Fruit fly (Drosophila melanogaster) S2 (cell line): Measurements from ENCODE around the gene ymp.

Experiments
- CG8478 ChIP-seq: fragments of >200 bp; optimal IDR thresholded peaks from 2 replicates; lab custom pipeline; 2018
- CTCF ChIP-seq, 2 experiments: fragments of >200 bp; optimal IDR thresholded peaks; 2 replicates each; lab custom pipeline; 2018

DNA sequence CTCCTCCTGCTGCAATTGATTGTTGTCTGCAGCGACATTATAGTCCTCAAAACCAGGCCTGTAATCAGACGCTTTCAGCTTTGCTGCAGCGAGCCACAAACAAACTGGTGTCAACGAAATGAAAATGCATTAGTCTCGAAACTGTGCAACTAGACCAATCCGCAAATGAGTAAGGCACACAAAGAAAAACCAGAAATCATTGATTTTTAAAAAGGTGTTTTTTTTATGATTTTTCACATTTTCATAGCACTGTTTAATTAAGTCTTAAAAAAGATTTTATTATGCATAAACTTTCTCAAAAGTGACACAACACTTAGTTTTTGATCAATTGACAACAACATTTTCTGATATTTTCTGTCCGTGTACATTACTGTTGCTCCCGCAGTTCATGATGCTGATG, 25.8 kb downstream of the ymp start, which contains the start of gene CG4582:
- TF ChIP-seq CG8478 (lab: Kevin White, UChicago) (no peak), CTCF (optimal IDR thresholded peaks at IDR 0.05; lab: Kevin White, UChicago) (no peak)
